Worm (Caenorhabditis elegans) whole organism, L2 larva: Measurements from ENCODE around the gene R13H4.2.

Source experiments
- ZK546.5 ChIP-seq: sonication (generic microtip); optimal IDR thresholded peaks from 2 replicates; lab custom pipeline; 2017; ENCODE audit warnings: missing biosample characterization, missing genetic modification characterization
- lin-11 ChIP-seq: fragments of 150-350 bp; sonication (generic microtip); optimal IDR thresholded peaks from 2 replicates; lab custom pipeline; 2014; ENCODE audit warnings: missing biosample characterization, missing genetic modification characterization, inconsistent platforms, mixed read lengths
- nhr-11 ChIP-seq: fragments of 150-350 bp; optimal IDR thresholded peaks from 2 replicates; lab custom pipeline; 2014; ENCODE audit warnings: missing biosample characterization, missing genetic modification characterization
- nhr-12 ChIP-seq: fragments of 150-350 bp; optimal IDR thresholded peaks from 2 replicates; lab custom pipeline; 2014; ENCODE audit warnings: missing biosample characterization, missing genetic modification characterization
- nhr-23 ChIP-seq: fragments of 150-350 bp; optimal IDR thresholded peaks from 2 replicates; lab custom pipeline; 2014; ENCODE audit warnings: missing biosample characterization, missing genetic modification reagents, missing genetic modification characterization
- nhr-237 ChIP-seq: fragments of 150-350 bp; optimal IDR thresholded peaks from 2 replicates; lab custom pipeline; 2014; ENCODE audit warnings: missing biosample characterization, missing genetic modification characterization
- sem-4 ChIP-seq: fragments of 150-350 bp; optimal IDR thresholded peaks from 2 replicates; lab custom pipeline; 2014; ENCODE audit warnings: missing biosample characterization, missing genetic modification reagents, missing genetic modification characterization
- skn-1 ChIP-seq: sonication (generic microtip); optimal IDR thresholded peaks from 2 replicates; lab custom pipeline; 2017; ENCODE audit warnings: missing biosample characterization, missing genetic modification characterization
- snpc-4 ChIP-seq: fragments of 150-350 bp; optimal IDR thresholded peaks from 2 replicates; lab custom pipeline; 2014; ENCODE audit warnings: missing biosample characterization, missing genetic modification characterization
- zag-1 ChIP-seq: fragments of 150-350 bp; optimal IDR thresholded peaks from 2 replicates; lab custom pipeline; 2014; ENCODE audit warnings: missing biosample characterization, missing genetic modification characterization

- TF ChIP-seq nhr-237 (tag; lab: Kevin White, UChicago) = no peak
- TF ChIP-seq zag-1 (tag; lab: Kevin White, UChicago) = no peak
- TF ChIP-seq lin-11 (tag; lab: Kevin White, UChicago) = no peak
- TF ChIP-seq nhr-12 (tag; lab: Kevin White, UChicago) = no peak
- no peak for TF ChIP-seq skn-1 (tag; lab: Kevin White, UChicago)
- no peak for TF ChIP-seq ZK546.5 (tag; lab: Kevin White, UChicago)
- TF ChIP-seq snpc-4 (tag; lab: Kevin White, UChicago) = no peak
- TF ChIP-seq nhr-11 = no peak
- TF ChIP-seq sem-4 (tag; lab: Kevin White, UChicago) = no peak
- no peak for TF ChIP-seq nhr-23
These were observed 24.3 kb upstream of the R13H4.2 start, which contains the start of gene D2023.3 for ce11 chrV:11811921-11812320.
